Worm (Caenorhabditis elegans) whole organism, young adult: ENCODE data around the gene T14B4.8.

ENCODE experiments used
- F22D6.2 ChIP-seq: sonication (generic microtip); optimal IDR thresholded peaks from 2 replicates; lab custom pipeline; 2016; ENCODE audit warnings: mild to moderate bottlenecking, missing genetic modification characterization, missing compliant biosample characterization
- Y67H2A.10 ChIP-seq: fragments of 200-800 bp; sonication (Bioruptor generic); conservative IDR thresholded peaks from 2 replicates; pipeline ENCODE4 v1.3.6; 2022; ENCODE audit warnings: missing genetic modification reagents, missing genetic modification characterization, missing compliant biosample characterization
- akir-1 ChIP-seq: fragments of 200-800 bp; sonication (Bioruptor generic); optimal IDR thresholded peaks from 2 replicates; lab custom pipeline; 2018; ENCODE audit warnings: mild to moderate bottlenecking, missing genetic modification characterization, moderate library complexity, missing compliant biosample characterization
- hsf-1 ChIP-seq: fragments of 200-800 bp; sonication (Bioruptor generic); IDR thresholded peaks from 2 replicates; pipeline ENCODE4 v1.3.6; 2022; ENCODE audit warnings: missing genetic modification reagents, missing genetic modification characterization, missing compliant biosample characterization
- unc-62 ChIP-seq: fragments of 150-350 bp; optimal IDR thresholded peaks from 2 replicates; lab custom pipeline; 2014; ENCODE audit warnings: missing biosample characterization, missing genetic modification reagents, missing genetic modification characterization
- ztf-26 ChIP-seq: sonication (generic microtip); optimal IDR thresholded peaks from 2 replicates; lab custom pipeline; 2017; ENCODE audit warnings: missing genetic modification characterization, missing compliant biosample characterization
- ztf-3 ChIP-seq: fragments of 200-800 bp; sonication (Bioruptor generic); optimal IDR thresholded peaks from 2 replicates; lab custom pipeline; 2018; ENCODE audit warnings: mild to moderate bottlenecking, missing genetic modification characterization, missing compliant biosample characterization

DNA sequence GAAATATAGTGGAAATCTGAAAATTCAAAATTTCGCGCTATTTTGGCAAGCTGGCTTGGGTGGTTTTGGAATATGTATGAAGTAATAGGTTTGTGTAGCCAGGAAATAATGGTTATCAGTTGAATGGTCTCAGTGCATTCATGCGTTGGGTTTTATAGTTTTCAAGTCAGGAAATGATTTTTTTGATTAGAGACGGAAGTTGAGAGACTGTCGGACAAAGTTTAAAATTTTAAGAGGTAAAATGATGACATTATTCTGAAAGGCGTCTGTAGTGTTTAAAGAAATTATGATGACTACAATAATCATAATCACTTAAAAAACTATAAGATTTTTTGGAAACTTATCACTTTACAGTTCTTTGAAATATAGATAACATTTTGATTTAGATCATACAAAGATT lies 27.7 kb downstream of the T14B4.8 start, which contains the start of gene C18H9.6:
- no peak for TF ChIP-seq F22D6.2 (tag; lab: Kevin White, UChicago)
- TF ChIP-seq ztf-3, result no peak
- no peak for TF ChIP-seq akir-1 (GFP tag; lab: Kevin White, UChicago)
- no peak for TF ChIP-seq unc-62 (GFP tag; lab: Kevin White, UChicago)
- TF ChIP-seq Y67H2A.10 (GFP tag; lab: Robert Waterston, UW), result no peak
- no peak for TF ChIP-seq ztf-26 (tag; lab: Kevin White, UChicago)
- TF ChIP-seq hsf-1 (GFP tag; lab: Robert Waterston, UW), result no peak
